Fruit fly (Drosophila melanogaster) whole organism, prepupa: ENCODE data around the gene Wnt10.

Source experiments
- CG10631 ChIP-seq: fragments of 200-800 bp; sonication (Bioruptor generic); optimal IDR thresholded peaks from 2 replicates; lab custom pipeline; 2016; ENCODE audit warnings: missing biosample characterization, missing genetic modification characterization
- CG11902 ChIP-seq: fragments of 200-800 bp; sonication (Bioruptor generic); optimal IDR thresholded peaks from 3 replicates; lab custom pipeline; 2016; ENCODE audit warnings: missing biosample characterization, missing genetic modification characterization
- CG15336 ChIP-seq: fragments of 200-800 bp; sonication (Bioruptor generic); IDR thresholded peaks from 2 replicates; pipeline ENCODE4 v1.3.6; 2022; ENCODE audit warnings: missing biosample characterization, missing genetic modification characterization
- CG16779 ChIP-seq: fragments of 200-800 bp; sonication (Bioruptor generic); optimal IDR thresholded peaks from 3 replicates; lab custom pipeline; 2017; ENCODE audit warnings: missing biosample characterization, mild to moderate bottlenecking, missing genetic modification characterization
- CG3032 ChIP-seq: fragments of 200-800 bp; optimal IDR thresholded peaks from 2 replicates; lab custom pipeline; 2019; ENCODE audit warnings: missing biosample characterization, mild to moderate bottlenecking, missing genetic modification characterization, moderate library complexity
- CG31627 ChIP-seq: fragments of 200-800 bp; sonication (Bioruptor generic); optimal IDR thresholded peaks from 3 replicates; lab custom pipeline; 2016; ENCODE audit warnings: missing biosample characterization, missing genetic modification characterization
- CG32006 ChIP-seq: fragments of 200-800 bp; sonication (Bioruptor generic); optimal IDR thresholded peaks from 3 replicates; lab custom pipeline; 2017; ENCODE audit warnings: missing biosample characterization, mild to moderate bottlenecking, missing genetic modification characterization
- CG4318 ChIP-seq: fragments of 200-800 bp; sonication (Bioruptor generic); optimal IDR thresholded peaks from 3 replicates; lab custom pipeline; 2017; ENCODE audit warnings: missing biosample characterization, mild to moderate bottlenecking, missing genetic modification characterization
- CG6163 ChIP-seq: fragments of 200-800 bp; sonication (Bioruptor generic); IDR thresholded peaks from 3 replicates; pipeline ENCODE4 v1.3.6; 2022; ENCODE audit warnings: missing biosample characterization, missing genetic modification characterization
- CG6276 ChIP-seq: fragments of 200-800 bp; sonication (Bioruptor generic); optimal IDR thresholded peaks from 2 replicates; lab custom pipeline; 2017; ENCODE audit warnings: missing biosample characterization, mild to moderate bottlenecking, missing genetic modification characterization
- CG6792 ChIP-seq: fragments of 200-800 bp; sonication (Bioruptor generic); optimal IDR thresholded peaks from 3 replicates; lab custom pipeline; 2016; ENCODE audit warnings: missing biosample characterization, missing genetic modification characterization
- CG6854 ChIP-seq: fragments of 200-800 bp; sonication (Bioruptor generic); optimal IDR thresholded peaks from 2 replicates; lab custom pipeline; 2017; ENCODE audit warnings: missing biosample characterization, mild to moderate bottlenecking, missing genetic modification characterization
- CG7368 ChIP-seq: fragments of 200-800 bp; sonication (Bioruptor generic); optimal IDR thresholded peaks from 3 replicates; lab custom pipeline; 2016; ENCODE audit warnings: missing biosample characterization, missing genetic modification characterization
- CG8119 ChIP-seq: fragments of 200-800 bp; sonication (Bioruptor generic); IDR thresholded peaks from 3 replicates; pipeline ENCODE4 v1.3.6; 2022; ENCODE audit warnings: missing biosample characterization, missing genetic modification characterization
- CG8319 ChIP-seq: fragments of 200-800 bp; sonication (Bioruptor generic); optimal IDR thresholded peaks from 3 replicates; lab custom pipeline; 2016; ENCODE audit warnings: missing biosample characterization, missing genetic modification characterization
- Eip75B ChIP-seq: fragments of 200-800 bp; sonication (Bioruptor generic); optimal IDR thresholded peaks from 3 replicates; lab custom pipeline; 2016; ENCODE audit warnings: missing biosample characterization, missing genetic modification characterization
- Eip78C ChIP-seq: fragments of 200-800 bp; sonication (Bioruptor generic); peaks from one replicate; lab custom pipeline; 2016; ENCODE audit warnings: missing biosample characterization, missing genetic modification characterization
- Ets21C ChIP-seq: fragments of 200-800 bp; sonication (Bioruptor generic); optimal IDR thresholded peaks from 3 replicates; lab custom pipeline; 2016; ENCODE audit warnings: missing biosample characterization, missing genetic modification characterization
- Ets96B ChIP-seq: fragments of 200-800 bp; optimal IDR thresholded peaks from 2 replicates; lab custom pipeline; 2019; ENCODE audit warnings: missing biosample characterization, mild to moderate bottlenecking, missing genetic modification characterization, moderate library complexity
- Gug ChIP-seq: fragments of 200-800 bp; sonication (Bioruptor generic); IDR thresholded peaks from 2 replicates; pipeline ENCODE4 v1.3.6; 2022; ENCODE audit warnings: missing biosample characterization, missing genetic modification characterization
- Hr38 ChIP-seq: sonication (Bioruptor generic); optimal IDR thresholded peaks from 2 replicates; lab custom pipeline; 2016; ENCODE audit warnings: missing biosample characterization, missing genetic modification characterization
- Hr39 ChIP-seq: fragments of 200-800 bp; sonication (Bioruptor generic); optimal IDR thresholded peaks from 2 replicates; lab custom pipeline; 2016; ENCODE audit warnings: missing biosample characterization, missing genetic modification characterization
- Hr4 ChIP-seq: fragments of 200-800 bp; sonication (Bioruptor generic); optimal IDR thresholded peaks from 3 replicates; lab custom pipeline; 2016; ENCODE audit warnings: missing biosample characterization, missing genetic modification characterization
- Met ChIP-seq: fragments of 200-800 bp; sonication (Bioruptor generic); optimal IDR thresholded peaks from 3 replicates; lab custom pipeline; 2016; ENCODE audit warnings: missing biosample characterization, missing genetic modification characterization
- OdsH ChIP-seq: fragments of 200-800 bp; sonication (Bioruptor generic); optimal IDR thresholded peaks from 3 replicates; lab custom pipeline; 2016; ENCODE audit warnings: missing biosample characterization, missing genetic modification characterization
- Smox ChIP-seq: fragments of 200-800 bp; sonication (Bioruptor generic); optimal IDR thresholded peaks from 3 replicates; lab custom pipeline; 2016; ENCODE audit warnings: missing biosample characterization, missing genetic modification characterization
- Sox102F ChIP-seq: fragments of 200-800 bp; sonication (Bioruptor generic); optimal IDR thresholded peaks from 2 replicates; lab custom pipeline; 2016; ENCODE audit warnings: missing biosample characterization, mild to moderate bottlenecking, missing genetic modification characterization
- Sox14 ChIP-seq: fragments of 200-800 bp; sonication (Bioruptor generic); optimal IDR thresholded peaks from 3 replicates; lab custom pipeline; 2016; ENCODE audit warnings: missing biosample characterization, missing genetic modification characterization
- acj6 ChIP-seq: fragments of 200-800 bp; sonication (Bioruptor generic); optimal IDR thresholded peaks from 3 replicates; lab custom pipeline; 2016; ENCODE audit warnings: missing biosample characterization, missing genetic modification characterization
- eg ChIP-seq: fragments of 200-800 bp; sonication (Bioruptor generic); IDR thresholded peaks from 3 replicates; pipeline ENCODE4 v1.3.6; 2022; ENCODE audit warnings: missing biosample characterization, missing genetic modification characterization
- fd59A ChIP-seq: fragments of 200-800 bp; sonication (Bioruptor generic); optimal IDR thresholded peaks from 2 replicates; lab custom pipeline; 2017; ENCODE audit warnings: missing biosample characterization, mild to moderate bottlenecking, missing genetic modification characterization, missing genetic modification reagents
- fkh ChIP-seq: fragments of 200-800 bp; sonication (Bioruptor generic); optimal IDR thresholded peaks from 3 replicates; lab custom pipeline; 2017; ENCODE audit warnings: missing biosample characterization, mild to moderate bottlenecking, missing genetic modification characterization, moderate library complexity
- spab ChIP-seq: fragments of 200-800 bp; sonication (Bioruptor generic); optimal IDR thresholded peaks from 2 replicates; lab custom pipeline; 2017; ENCODE audit warnings: missing biosample characterization, mild to moderate bottlenecking, missing genetic modification characterization, missing genetic modification reagents
- ss ChIP-seq, 2 experiments: fragments of 200-800 bp; sonication (Bioruptor generic); optimal IDR thresholded peaks; 2 replicates in 1 of 2; 3 replicates in 1 of 2; lab custom pipeline; 2017 to 2018; ENCODE audit warnings: mild to moderate bottlenecking in 2 of 2, missing biosample characterization in 2 of 2, missing genetic modification characterization in 2 of 2, moderate library complexity in 1 of 2
- svp ChIP-seq: fragments of 200-800 bp; sonication (Bioruptor generic); peaks from one replicate; lab custom pipeline; 2016; ENCODE audit warnings: missing biosample characterization, missing genetic modification characterization
- vri ChIP-seq: fragments of 200-800 bp; sonication (Bioruptor generic); optimal IDR thresholded peaks from 3 replicates; lab custom pipeline; 2016; ENCODE audit warnings: missing biosample characterization, mild to moderate bottlenecking, missing genetic modification characterization

Wnt10 gene

dm6 chr2L:7401025-7401424, 37.8 kb downstream of the Wnt10 start, which contains the start of gene CG5171:
Gene CG5171, plus strand, starts transcription at chr2L:7401335.
- TF ChIP-seq CG32006 (GFP tag; lab: Kevin White, UChicago) (no peak), fd59A (GFP tag; lab: Kevin White, UChicago) (no peak), Hr39 (GFP tag; lab: Kevin White, UChicago) (no peak), spab (GFP tag; lab: Kevin White, UChicago) (no peak), Sox14 (GFP tag; lab: Kevin White, UChicago) (no peak), acj6 (GFP tag; lab: Kevin White, UChicago) (no peak)

- TF ChIP-seq Ets96B (tag; lab: Kevin White, UChicago), result no peak
- TF ChIP-seq CG8319, result no peak
- no peak for TF ChIP-seq ss (GFP tag; optimal IDR thresholded peaks at IDR 0.05; lab: Kevin White, UChicago)
- TF ChIP-seq CG15336 (GFP tag; lab: Robert Waterston, UW), result peak; percentile 60; the same call in 1 of the 2 replicates
- TF ChIP-seq Sox14 (GFP tag; lab: Kevin White, UChicago), result no peak
- TF ChIP-seq OdsH (GFP tag; lab: Kevin White, UChicago), result no peak
- no peak for TF ChIP-seq CG3032 (tag; lab: Kevin White, UChicago)
- TF ChIP-seq eg (GFP tag; lab: Robert Waterston, UW), result peak; percentile 71; the same call in 2 of the 3 replicates
- TF ChIP-seq CG8119, result peak; percentile 53; the same call in 2 of the 3 replicates
- peak; percentile 53 for TF ChIP-seq Hr4 (GFP tag; lab: Kevin White, UChicago)
- no peak for TF ChIP-seq vri (GFP tag; lab: Kevin White, UChicago)
- TF ChIP-seq fkh (GFP tag; lab: Kevin White, UChicago), result peak; percentile 76
- peak; percentile 55 for TF ChIP-seq svp (GFP tag; lab: Kevin White, UChicago)
- TF ChIP-seq CG31627 (GFP tag; lab: Kevin White, UChicago), result no peak
- TF ChIP-seq, all 60 proteins: peak for 6
Measured at dm6 chr2L:7401627-7402026, 38.4 kb downstream of the Wnt10 start.

- TF ChIP-seq CG4318 (GFP tag; lab: Kevin White, UChicago), result no peak
- TF ChIP-seq Sox102F, result no peak
- TF ChIP-seq CG6854 (GFP tag; lab: Kevin White, UChicago), result no peak
- no peak for TF ChIP-seq Gug (GFP tag; lab: Robert Waterston, UW)
- no peak for TF ChIP-seq CG6792 (GFP tag; lab: Kevin White, UChicago)
- TF ChIP-seq CG7368 (GFP tag; lab: Kevin White, UChicago), result no peak
- TF ChIP-seq CG6276 (GFP tag; lab: Kevin White, UChicago), result no peak
- TF ChIP-seq CG6163 (GFP tag; lab: Robert Waterston, UW), result no peak
- no peak for TF ChIP-seq CG8319
- TF ChIP-seq CG15336 (GFP tag; lab: Robert Waterston, UW), result no peak
Measured at dm6 chr2L:7404923-7405322, 41.7 kb downstream of the Wnt10 start, which contains the start of gene CG5177. Gene CG5177, plus strand, starts transcription at chr2L:7405227.

dm6 chr2L:7407638-7408037, 44.5 kb downstream of the Wnt10 start:
- TF ChIP-seq Gug (GFP tag; lab: Robert Waterston, UW), result no peak
- TF ChIP-seq eg (GFP tag; lab: Robert Waterston, UW), result no peak
- no peak for TF ChIP-seq fkh (GFP tag; lab: Kevin White, UChicago)
- no peak for TF ChIP-seq CG32006 (GFP tag; lab: Kevin White, UChicago)
- TF ChIP-seq Ets21C (GFP tag; lab: Kevin White, UChicago), result no peak
- no peak for TF ChIP-seq ss (GFP tag; optimal IDR thresholded peaks at IDR 0.05; lab: Kevin White, UChicago)
- no peak for TF ChIP-seq Eip75B
- no peak for TF ChIP-seq vri (GFP tag; lab: Kevin White, UChicago)
- no peak for TF ChIP-seq spab (GFP tag; lab: Kevin White, UChicago)
- no peak for TF ChIP-seq CG6276 (GFP tag; lab: Kevin White, UChicago)
- TF ChIP-seq CG11902 (GFP tag; lab: Kevin White, UChicago), result no peak
- TF ChIP-seq Hr38, result no peak
- no peak for TF ChIP-seq CG16779 (tag; lab: Kevin White, UChicago)
- no peak for TF ChIP-seq Ets96B (tag; lab: Kevin White, UChicago)
- no peak for TF ChIP-seq Met (GFP tag; lab: Kevin White, UChicago)
- TF ChIP-seq CG10631 (GFP tag; lab: Kevin White, UChicago), result no peak
- TF ChIP-seq Smox (GFP tag; lab: Kevin White, UChicago), result no peak
- no peak for TF ChIP-seq Eip78C (GFP tag; lab: Kevin White, UChicago)
- TF ChIP-seq fd59A (GFP tag; lab: Kevin White, UChicago), result no peak
- TF ChIP-seq CG8119, result no peak
